Fruit fly (Drosophila melanogaster) whole organism, prepupa: ENCODE data around the gene Rhau.

Source experiments
- Blimp-1 ChIP-seq: fragments of 200-800 bp; sonication (Bioruptor generic); optimal IDR thresholded peaks from 3 replicates; lab custom pipeline; 2017; ENCODE audit warnings: missing biosample characterization, missing genetic modification characterization, mild to moderate bottlenecking, moderate library complexity, missing genetic modification reagents
- CG10631 ChIP-seq: fragments of 200-800 bp; sonication (Bioruptor generic); optimal IDR thresholded peaks from 2 replicates; lab custom pipeline; 2016; ENCODE audit warnings: missing biosample characterization, missing genetic modification characterization
- CG10669 ChIP-seq: fragments of 200-800 bp; sonication (Bioruptor generic); optimal IDR thresholded peaks from 3 replicates; lab custom pipeline; 2018; ENCODE audit warnings: missing biosample characterization, mild to moderate bottlenecking, missing genetic modification characterization, moderate library complexity
- CG11294 ChIP-seq: fragments of 200-800 bp; sonication (Bioruptor generic); IDR thresholded peaks from 2 replicates; pipeline ENCODE4 v1.3.6; 2022; ENCODE audit warnings: missing biosample characterization, missing genetic modification characterization
- CG11762 ChIP-seq: fragments of 200-800 bp; sonication (Bioruptor generic); optimal IDR thresholded peaks from 3 replicates; lab custom pipeline; 2016; ENCODE audit warnings: missing biosample characterization, missing genetic modification characterization; ENCODE audit not compliant: insufficient read depth
- CG11902 ChIP-seq: fragments of 200-800 bp; sonication (Bioruptor generic); optimal IDR thresholded peaks from 3 replicates; lab custom pipeline; 2016; ENCODE audit warnings: missing biosample characterization, missing genetic modification characterization
- CG15336 ChIP-seq: fragments of 200-800 bp; sonication (Bioruptor generic); IDR thresholded peaks from 2 replicates; pipeline ENCODE4 v1.3.6; 2022; ENCODE audit warnings: missing biosample characterization, missing genetic modification characterization
- CG1621 ChIP-seq: fragments of 200-800 bp; sonication (Bioruptor generic); optimal IDR thresholded peaks from 3 replicates; lab custom pipeline; 2018; ENCODE audit warnings: missing biosample characterization, mild to moderate bottlenecking, missing genetic modification characterization
- CG34406 ChIP-seq: fragments of 200-800 bp; sonication (Bioruptor generic); optimal IDR thresholded peaks from 3 replicates; lab custom pipeline; 2016; ENCODE audit warnings: missing biosample characterization, missing genetic modification characterization
- CG6163 ChIP-seq: fragments of 200-800 bp; sonication (Bioruptor generic); IDR thresholded peaks from 3 replicates; pipeline ENCODE4 v1.3.6; 2022; ENCODE audit warnings: missing biosample characterization, missing genetic modification characterization
- CG6792 ChIP-seq: fragments of 200-800 bp; sonication (Bioruptor generic); optimal IDR thresholded peaks from 3 replicates; lab custom pipeline; 2016; ENCODE audit warnings: missing biosample characterization, missing genetic modification characterization
- CG7368 ChIP-seq: fragments of 200-800 bp; sonication (Bioruptor generic); optimal IDR thresholded peaks from 3 replicates; lab custom pipeline; 2016; ENCODE audit warnings: missing biosample characterization, missing genetic modification characterization
- CG8632 ChIP-seq: fragments of 200-800 bp; sonication (Bioruptor generic); optimal IDR thresholded peaks from 3 replicates; lab custom pipeline; 2016; ENCODE audit warnings: missing biosample characterization, missing genetic modification characterization
- Eip75B ChIP-seq: fragments of 200-800 bp; sonication (Bioruptor generic); optimal IDR thresholded peaks from 3 replicates; lab custom pipeline; 2016; ENCODE audit warnings: missing biosample characterization, missing genetic modification characterization
- Eip78C ChIP-seq: fragments of 200-800 bp; sonication (Bioruptor generic); peaks from one replicate; lab custom pipeline; 2016; ENCODE audit warnings: missing biosample characterization, missing genetic modification characterization
- Eip93F ChIP-seq: fragments of 200-800 bp; sonication (Bioruptor generic); optimal IDR thresholded peaks from 2 replicates; lab custom pipeline; 2016; ENCODE audit warnings: missing biosample characterization, mild to moderate bottlenecking, missing genetic modification characterization
- Gug ChIP-seq: fragments of 200-800 bp; sonication (Bioruptor generic); IDR thresholded peaks from 2 replicates; pipeline ENCODE4 v1.3.6; 2022; ENCODE audit warnings: missing biosample characterization, missing genetic modification characterization
- Hr38 ChIP-seq: sonication (Bioruptor generic); optimal IDR thresholded peaks from 2 replicates; lab custom pipeline; 2016; ENCODE audit warnings: missing biosample characterization, missing genetic modification characterization
- Hr39 ChIP-seq: fragments of 200-800 bp; sonication (Bioruptor generic); optimal IDR thresholded peaks from 2 replicates; lab custom pipeline; 2016; ENCODE audit warnings: missing biosample characterization, missing genetic modification characterization
- Met ChIP-seq: fragments of 200-800 bp; sonication (Bioruptor generic); optimal IDR thresholded peaks from 3 replicates; lab custom pipeline; 2016; ENCODE audit warnings: missing biosample characterization, missing genetic modification characterization
- Sox102F ChIP-seq: fragments of 200-800 bp; sonication (Bioruptor generic); optimal IDR thresholded peaks from 2 replicates; lab custom pipeline; 2016; ENCODE audit warnings: missing biosample characterization, mild to moderate bottlenecking, missing genetic modification characterization
- Sox14 ChIP-seq: fragments of 200-800 bp; sonication (Bioruptor generic); optimal IDR thresholded peaks from 3 replicates; lab custom pipeline; 2016; ENCODE audit warnings: missing biosample characterization, missing genetic modification characterization
- acj6 ChIP-seq: fragments of 200-800 bp; sonication (Bioruptor generic); optimal IDR thresholded peaks from 3 replicates; lab custom pipeline; 2016; ENCODE audit warnings: missing biosample characterization, missing genetic modification characterization
- dac ChIP-seq: fragments of 200-800 bp; sonication (Bioruptor generic); optimal IDR thresholded peaks from 2 replicates; lab custom pipeline; 2017; ENCODE audit warnings: missing biosample characterization, mild to moderate bottlenecking, missing genetic modification characterization
- dsx ChIP-seq: fragments of 200-800 bp; optimal IDR thresholded peaks from 3 replicates; lab custom pipeline; 2019; ENCODE audit warnings: missing biosample characterization, mild to moderate bottlenecking, missing genetic modification characterization, moderate library complexity; ENCODE audit not compliant: poor library complexity, severe bottlenecking
- eg ChIP-seq: fragments of 200-800 bp; sonication (Bioruptor generic); IDR thresholded peaks from 3 replicates; pipeline ENCODE4 v1.3.6; 2022; ENCODE audit warnings: missing biosample characterization, missing genetic modification characterization
- esn ChIP-seq: fragments of 200-800 bp; sonication (Bioruptor generic); optimal IDR thresholded peaks from 2 replicates; lab custom pipeline; 2016; ENCODE audit warnings: missing biosample characterization, mild to moderate bottlenecking, missing genetic modification characterization, moderate library complexity
- fkh ChIP-seq: fragments of 200-800 bp; sonication (Bioruptor generic); optimal IDR thresholded peaks from 3 replicates; lab custom pipeline; 2017; ENCODE audit warnings: missing biosample characterization, mild to moderate bottlenecking, missing genetic modification characterization, moderate library complexity
- lz ChIP-seq: fragments of 200-800 bp; sonication (Bioruptor generic); optimal IDR thresholded peaks from 3 replicates; lab custom pipeline; 2016; ENCODE audit warnings: missing biosample characterization, missing genetic modification characterization
- pdm3 ChIP-seq: fragments of 200-800 bp; sonication (Bioruptor generic); optimal IDR thresholded peaks from 3 replicates; lab custom pipeline; 2016; ENCODE audit warnings: missing biosample characterization, missing genetic modification characterization
- spab ChIP-seq: fragments of 200-800 bp; sonication (Bioruptor generic); optimal IDR thresholded peaks from 2 replicates; lab custom pipeline; 2017; ENCODE audit warnings: missing biosample characterization, mild to moderate bottlenecking, missing genetic modification characterization, missing genetic modification reagents
- svp ChIP-seq: fragments of 200-800 bp; sonication (Bioruptor generic); peaks from one replicate; lab custom pipeline; 2016; ENCODE audit warnings: missing biosample characterization, missing genetic modification characterization
- topi ChIP-seq: fragments of 200-800 bp; sonication (Bioruptor generic); optimal IDR thresholded peaks from 3 replicates; lab custom pipeline; 2016; ENCODE audit warnings: missing biosample characterization, missing genetic modification characterization

Rhau gene

dm6 chr2L:20734066-20734686 is 23.6 kb downstream of the Rhau start, which contains the start of gene TM9SF2:
TM9SF2 (minus strand) TSS chr2L:20734309.
- TF ChIP-seq eg (GFP tag; lab: Robert Waterston, UW) = peak; percentile 32; the same call in 1 of the 3 replicates
- TF ChIP-seq esn (GFP tag; lab: Kevin White, UChicago) = peak; percentile 47
- TF ChIP-seq lz (GFP tag; lab: Kevin White, UChicago) = no peak
- peak; percentile 47 for TF ChIP-seq CG10631 (GFP tag; lab: Kevin White, UChicago)

DNA sequence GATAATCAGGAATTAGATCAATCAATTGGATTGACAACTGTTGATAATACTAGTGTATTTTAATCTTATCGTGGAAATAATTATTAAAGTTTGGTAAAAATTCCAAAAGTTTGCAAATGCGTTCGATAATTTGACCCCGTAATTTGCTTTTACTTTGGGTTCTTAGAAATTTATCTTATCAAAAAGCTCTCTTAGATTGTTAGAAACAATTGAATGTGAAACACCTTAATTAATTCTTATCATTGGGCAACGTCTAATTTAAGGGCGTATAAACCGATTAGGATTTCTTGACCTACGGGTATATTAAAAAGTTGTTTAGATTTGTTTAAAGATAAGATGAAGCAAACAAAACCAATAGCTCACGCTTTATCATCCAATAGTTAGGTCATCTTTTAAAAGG is 24.8 kb downstream of the Rhau start:
- TF ChIP-seq pdm3 (GFP tag; lab: Kevin White, UChicago) (no peak), Sox14 (no peak), CG11294 (no peak), Eip93F (GFP tag; lab: Kevin White, UChicago) (no peak)

DNA sequence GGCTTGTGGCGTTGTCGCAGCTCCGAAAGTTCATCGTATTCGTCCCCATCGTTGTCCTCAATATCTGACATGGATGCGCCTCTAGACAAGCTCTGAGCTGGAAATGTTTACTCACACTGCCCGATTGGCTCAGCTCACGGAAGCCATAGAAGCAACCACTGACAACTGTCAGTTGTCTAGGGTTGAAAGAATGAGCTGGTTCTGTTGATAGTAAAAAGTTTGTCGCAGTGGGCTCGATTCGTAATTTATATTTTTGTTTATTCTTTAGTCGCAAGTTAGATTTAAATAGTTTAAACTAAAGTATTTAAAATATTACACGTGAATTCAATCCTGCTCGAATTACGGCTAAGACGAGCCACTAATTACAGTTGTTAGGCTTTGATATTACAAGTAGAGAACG is 27.6 kb downstream of the Rhau start, which contains the start of gene CarT:
Gene CarT, minus strand, starts transcription at position 101 of the 400 bp plus-strand sequence.
- TF ChIP-seq Hr38 (no peak), Gug (no peak), CG10631 (GFP tag; lab: Kevin White, UChicago) (no peak), Blimp-1 (GFP tag; lab: Kevin White, UChicago) (no peak), CG10669 (GFP tag; lab: Kevin White, UChicago) (no peak), Met (GFP tag; lab: Kevin White, UChicago) (no peak), CG7368 (GFP tag; lab: Kevin White, UChicago) (no peak), topi (no peak), dac (no peak), dsx (GFP tag; lab: Kevin White, UChicago) (no peak), Sox102F (GFP tag; lab: Kevin White, UChicago) (no peak), svp (GFP tag; lab: Kevin White, UChicago) (no peak), Eip75B (GFP tag; lab: Kevin White, UChicago) (no peak), Sox14 (no peak), CG34406 (no peak)
- TF ChIP-seq, all 60 proteins: peak for 0

DNA sequence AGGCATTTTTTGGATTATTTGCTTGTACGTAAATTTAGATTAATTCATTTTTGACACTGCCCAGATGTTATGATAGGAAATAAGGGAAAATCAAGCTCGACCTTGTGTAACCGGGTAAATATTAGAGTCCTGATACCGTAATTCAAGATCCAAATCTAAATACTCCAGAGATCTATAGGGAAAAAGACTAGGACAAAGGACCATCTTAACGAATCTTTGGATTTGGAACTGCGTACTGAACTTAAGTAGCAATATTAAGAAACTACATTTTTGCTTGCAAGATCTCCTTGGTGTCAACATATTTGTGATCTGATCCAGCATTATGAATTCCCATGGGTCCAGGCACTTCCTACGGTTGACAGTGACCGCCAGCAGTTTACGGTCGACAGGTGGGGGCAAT is 31.3 kb downstream of the Rhau start, which contains the start of gene CG9316:
Gene CG9316, minus strand, starts transcription at position 101 of the 400 bp plus-strand sequence.
- no peak for TF ChIP-seq CG11762 (GFP tag; lab: Kevin White, UChicago)
- no peak for TF ChIP-seq Eip93F (GFP tag; lab: Kevin White, UChicago)
- TF ChIP-seq CG6792 = no peak
- TF ChIP-seq topi = no peak
- no peak for TF ChIP-seq eg (GFP tag; lab: Robert Waterston, UW)
- TF ChIP-seq Blimp-1 (GFP tag; lab: Kevin White, UChicago) = no peak
- TF ChIP-seq fkh (GFP tag; lab: Kevin White, UChicago) = no peak
- no peak for TF ChIP-seq CG1621 (tag; lab: Kevin White, UChicago)
- no peak for TF ChIP-seq esn (GFP tag; lab: Kevin White, UChicago)
- TF ChIP-seq spab (GFP tag; lab: Kevin White, UChicago) = no peak
- TF ChIP-seq Sox102F (GFP tag; lab: Kevin White, UChicago) = no peak

- TF ChIP-seq CG8632 (no peak), Hr39 (no peak), CG15336 (GFP tag; lab: Robert Waterston, UW) (peak; percentile 58), Gug (0 out of 2 replicates have a peak, but pooled peaks have one; percentile 51), svp (GFP tag; lab: Kevin White, UChicago) (peak; percentile 36), CG11902 (GFP tag; lab: Kevin White, UChicago) (no peak), CG6163 (GFP tag; lab: Robert Waterston, UW) (0 out of 3 replicates have a peak, but pooled peaks have one; percentile 38), eg (GFP tag; lab: Robert Waterston, UW) (0 out of 3 replicates have a peak, but pooled peaks have one; percentile 33), CG7368 (GFP tag; lab: Kevin White, UChicago) (no peak), Eip78C (GFP tag; lab: Kevin White, UChicago) (no peak), acj6 (GFP tag; lab: Kevin White, UChicago) (no peak), Met (GFP tag; lab: Kevin White, UChicago) (no peak)
- TF ChIP-seq, all 60 proteins: peak for 5
Observed at dm6 chr2L:20724024-20724423, 33.8 kb downstream of the Rhau start.
